Fruit fly (Drosophila melanogaster) Kc167 (cell line): ENCODE data around the gene CG5938.

Source experiments
- Myc ChIP-seq: fragments of >200 bp; optimal IDR thresholded peaks from 2 replicates; lab custom pipeline; 2017; ENCODE audit warnings: missing external identifiers
- Sin3A ChIP-seq: fragments of >200 bp; optimal IDR thresholded peaks from 2 replicates; lab custom pipeline; 2018; ENCODE audit warnings: missing external identifiers
- h ChIP-seq: fragments of >200 bp; optimal IDR thresholded peaks from 3 replicates; lab custom pipeline; 2018; ENCODE audit warnings: missing external identifiers
- insv ChIP-seq: fragments of >200 bp; optimal IDR thresholded peaks from 3 replicates; lab custom pipeline; 2018; ENCODE audit warnings: missing external identifiers
- psq ChIP-seq: fragments of >200 bp; optimal IDR thresholded peaks from 2 replicates; lab custom pipeline; 2017; ENCODE audit warnings: missing external identifiers
- ttk ChIP-seq: sonication (Bioruptor generic); optimal IDR thresholded peaks from 2 replicates; lab custom pipeline; 2017; ENCODE audit warnings: missing external identifiers

The CG5938 gene

DNA sequence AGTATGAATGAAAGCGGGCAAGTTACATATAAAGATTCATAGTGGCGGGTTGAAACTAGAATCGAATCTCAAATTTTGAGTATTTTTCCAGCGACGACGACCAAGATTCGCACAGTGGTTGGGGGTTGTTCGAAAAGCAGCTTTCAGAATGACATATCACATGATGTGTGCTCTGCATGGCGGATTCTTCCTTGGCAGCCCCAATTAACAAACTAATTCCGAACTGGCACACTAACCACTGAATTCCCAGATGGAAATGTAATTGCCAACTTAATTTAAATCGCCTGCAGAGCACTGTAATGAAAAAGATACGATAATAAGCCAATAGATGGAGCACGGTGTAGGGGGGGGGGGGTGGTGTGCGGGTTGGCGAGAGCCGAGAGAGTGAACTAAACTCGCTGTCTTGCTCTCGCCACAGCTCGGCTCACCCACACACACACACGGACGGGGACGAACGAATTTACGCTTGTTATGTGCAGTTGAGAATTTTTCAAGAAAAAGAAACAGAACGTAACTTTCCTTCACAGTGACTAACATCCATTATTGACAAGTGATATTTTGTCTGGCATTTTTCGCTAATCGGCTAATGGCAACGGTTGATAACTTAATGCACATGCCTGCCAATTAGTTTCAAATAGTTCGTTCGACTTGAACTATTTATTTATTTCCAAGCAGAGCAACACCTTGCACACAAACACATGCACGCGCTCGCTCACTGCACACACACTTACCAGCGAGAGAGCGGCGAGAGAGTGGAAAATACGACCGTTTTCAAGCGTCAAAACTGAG is 6.6 kb downstream of the CG5938 start:
- TF ChIP-seq psq (lab: Kevin White, UChicago) (no peak), insv (no peak), Sin3A (lab: Kevin White, UChicago) (no peak), Myc (no peak)

DNA sequence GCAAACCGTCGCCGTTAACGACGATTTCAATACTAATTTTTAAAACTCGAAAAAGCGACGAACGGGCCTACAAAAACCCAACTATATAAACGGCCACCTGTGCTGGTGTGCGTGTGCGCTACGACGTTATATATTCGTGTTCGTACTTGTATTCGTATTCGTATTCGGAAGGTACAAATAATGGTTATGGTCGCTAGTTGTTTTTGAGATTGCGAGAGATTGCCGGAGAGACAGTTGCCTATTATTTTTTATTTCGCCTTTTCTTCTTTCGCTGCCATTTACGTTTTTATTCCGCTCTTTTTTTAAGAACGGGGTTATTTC is 7.2 kb downstream of the CG5938 start:
- no peak for TF ChIP-seq psq (lab: Kevin White, UChicago)
- no peak for TF ChIP-seq Sin3A (lab: Kevin White, UChicago)
- no peak for TF ChIP-seq h
- TF ChIP-seq insv = no peak
- TF ChIP-seq ttk (lab: Kevin White, UChicago) = no peak
- TF ChIP-seq Myc = no peak

DNA sequence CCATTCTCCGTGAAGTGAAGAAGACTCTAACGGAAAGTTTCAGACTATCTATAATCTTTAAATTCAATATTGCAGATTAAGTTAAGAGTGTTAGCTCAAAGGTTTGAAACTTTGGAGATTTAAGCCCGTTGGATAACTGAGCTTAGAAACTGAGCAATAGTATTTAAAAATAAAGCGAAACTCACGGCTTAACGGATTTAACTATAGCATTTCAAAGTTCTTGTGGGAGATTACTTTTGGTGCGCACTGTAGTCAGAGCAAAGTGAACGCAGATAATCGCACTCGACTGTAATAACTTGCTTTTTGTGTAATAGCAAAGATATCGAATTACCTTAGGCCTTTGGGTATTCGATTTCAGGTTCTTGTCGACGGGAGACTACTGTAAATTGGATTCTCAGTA is 7.7 kb downstream of the CG5938 start, which contains the start of gene mrt:
Gene mrt, minus strand, starts transcription at position 376 of the 400 bp plus-strand sequence.
- TF ChIP-seq psq (lab: Kevin White, UChicago) = no peak
- TF ChIP-seq Myc = no peak
- TF ChIP-seq ttk (lab: Kevin White, UChicago) = no peak
- no peak for TF ChIP-seq Sin3A (lab: Kevin White, UChicago)
- TF ChIP-seq insv = no peak
- no peak for TF ChIP-seq h

DNA sequence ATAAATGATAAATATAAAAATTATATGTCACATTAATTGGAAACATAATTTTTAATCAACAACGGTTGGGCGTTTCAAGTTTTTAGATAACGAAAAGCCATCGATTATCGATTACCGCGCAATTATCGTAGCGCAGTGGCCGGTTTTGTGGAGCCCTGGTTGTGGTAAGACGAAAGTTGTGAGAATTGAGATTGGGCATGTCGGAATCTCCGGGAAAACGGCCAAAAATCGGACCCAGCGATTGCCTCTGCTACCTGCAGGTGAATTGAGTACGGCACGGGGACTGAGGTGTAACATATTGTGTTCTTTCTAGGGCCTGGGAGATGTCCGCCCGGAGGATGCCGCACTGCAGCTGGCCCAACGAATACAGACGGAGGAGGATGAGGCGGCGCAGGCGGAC is 9.1 kb downstream of the CG5938 start, which contains the start of gene CG3368:
Gene CG3368, plus strand, starts transcription at position 136 of the 400 bp plus-strand sequence.
- TF ChIP-seq Myc (no peak), ttk (lab: Kevin White, UChicago) (no peak), psq (lab: Kevin White, UChicago) (no peak), insv (no peak), h (no peak), Sin3A (lab: Kevin White, UChicago) (no peak)

DNA sequence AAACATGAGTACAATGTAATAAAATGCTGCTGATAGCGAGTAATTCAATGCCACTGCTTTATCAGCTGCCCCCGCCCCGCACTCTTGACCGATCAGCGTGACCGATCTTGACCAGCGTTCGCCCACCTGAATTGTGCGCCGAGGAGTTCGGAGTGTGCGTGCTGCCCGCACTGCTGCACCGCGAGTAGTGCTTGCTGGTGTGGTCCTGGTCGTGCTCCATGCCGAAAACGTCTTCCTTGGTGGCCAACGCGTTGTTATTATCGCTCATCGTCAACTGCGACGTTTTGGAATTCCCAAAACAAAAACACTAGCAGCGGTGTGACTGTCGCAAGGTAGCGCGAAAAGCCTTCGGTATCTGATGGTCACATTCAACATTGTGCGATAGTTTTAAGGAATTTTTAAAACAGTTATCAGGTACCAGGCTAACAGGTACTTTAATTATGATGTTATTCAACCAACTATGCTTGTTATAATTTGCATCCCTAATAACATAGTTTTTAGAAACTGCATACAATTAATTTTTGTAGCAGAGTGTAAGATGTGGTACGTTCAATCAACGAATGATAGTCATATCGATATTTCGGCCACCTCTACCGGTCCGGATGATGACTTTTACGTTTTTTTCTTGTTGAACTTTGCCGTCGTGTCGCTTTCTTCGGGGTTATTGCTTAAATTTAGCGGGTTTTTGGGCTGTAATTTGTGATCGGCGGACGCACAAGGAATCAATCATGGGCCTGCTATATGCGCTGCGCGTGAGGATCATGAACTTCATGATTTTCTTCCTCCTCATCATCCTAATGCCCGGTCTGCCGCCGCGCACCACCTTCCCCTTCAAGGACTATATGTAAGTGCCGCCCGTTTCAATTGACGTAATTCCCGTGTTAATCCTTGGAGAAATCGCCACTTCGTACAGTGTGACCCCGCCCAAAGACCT is 13.9 kb downstream of the CG5938 start, which contains the start of the genes bigmax and Hmu:
Gene bigmax, minus strand, starts transcription at position 325 of the 934 bp plus-strand sequence.
Gene Hmu, plus strand, starts transcription at position 568 of the 934 bp plus-strand sequence.
- TF ChIP-seq Sin3A (lab: Kevin White, UChicago) (peak; percentile 38), psq (lab: Kevin White, UChicago) (no peak)

DNA sequence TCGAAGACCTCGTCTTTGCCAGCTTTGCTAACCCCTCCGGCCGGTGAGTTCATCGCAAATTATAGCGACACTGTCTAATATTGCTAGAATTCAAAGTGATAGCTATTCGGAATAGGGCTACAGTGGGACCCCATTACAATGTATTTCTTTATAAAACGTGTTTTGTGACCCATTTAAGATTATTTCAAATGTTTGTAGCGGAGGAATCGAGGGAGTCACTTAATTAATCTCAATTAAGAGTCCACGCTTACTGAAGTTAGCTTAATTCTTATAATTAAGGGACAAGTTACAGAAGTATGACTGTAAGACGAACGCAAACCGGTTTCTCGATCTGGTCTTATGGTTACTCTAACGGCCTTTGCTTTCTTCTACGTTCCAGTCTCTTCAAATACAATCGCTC is 15.0 kb downstream of the CG5938 start:
- no peak for TF ChIP-seq Sin3A (lab: Kevin White, UChicago)
- TF ChIP-seq insv = no peak
- TF ChIP-seq h = no peak
- no peak for TF ChIP-seq ttk (lab: Kevin White, UChicago)
- TF ChIP-seq Myc = no peak
- no peak for TF ChIP-seq psq (lab: Kevin White, UChicago)

DNA sequence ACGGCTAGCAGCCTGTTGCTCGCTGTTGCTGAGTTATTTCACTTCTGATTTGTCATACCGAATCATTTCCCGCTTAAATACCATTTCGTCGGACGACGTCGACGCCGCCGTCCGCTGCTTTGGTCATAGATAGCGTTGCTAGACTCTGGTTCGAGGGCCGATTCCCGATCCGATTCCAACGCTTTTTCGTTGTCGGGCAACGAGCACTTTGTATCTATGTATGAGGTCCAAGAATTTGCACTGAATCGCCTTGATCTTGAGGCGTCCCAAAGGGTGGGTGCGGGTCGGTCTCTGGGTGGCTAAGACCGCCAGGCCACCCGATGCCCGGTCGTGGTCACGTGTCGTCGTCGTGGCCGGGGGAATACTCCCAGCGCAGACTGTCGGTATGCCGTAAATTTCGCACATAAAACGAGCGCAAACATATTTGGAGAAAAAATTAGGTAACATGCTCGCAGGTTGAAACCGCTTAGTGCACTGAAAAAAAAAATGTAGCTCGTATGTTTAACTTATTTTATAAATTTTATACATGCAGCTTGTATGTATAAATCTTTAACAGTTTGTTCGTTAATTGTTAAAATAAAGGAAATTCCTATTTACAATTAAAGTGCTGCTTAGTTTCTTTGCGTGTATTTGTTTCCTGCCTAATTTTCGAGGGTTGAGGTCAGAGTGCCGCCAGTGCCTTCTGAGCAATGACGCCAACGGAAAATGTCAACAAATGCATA is 17.7 kb downstream of the CG5938 start, which contains the start of gene CG3348:
Gene CG3348, minus strand, starts transcription at position 51 of the 722 bp plus-strand sequence.
- TF ChIP-seq Sin3A (lab: Kevin White, UChicago) (no peak), insv (no peak), psq (lab: Kevin White, UChicago) (no peak), Myc (no peak), h (no peak), ttk (lab: Kevin White, UChicago) (no peak)

DNA sequence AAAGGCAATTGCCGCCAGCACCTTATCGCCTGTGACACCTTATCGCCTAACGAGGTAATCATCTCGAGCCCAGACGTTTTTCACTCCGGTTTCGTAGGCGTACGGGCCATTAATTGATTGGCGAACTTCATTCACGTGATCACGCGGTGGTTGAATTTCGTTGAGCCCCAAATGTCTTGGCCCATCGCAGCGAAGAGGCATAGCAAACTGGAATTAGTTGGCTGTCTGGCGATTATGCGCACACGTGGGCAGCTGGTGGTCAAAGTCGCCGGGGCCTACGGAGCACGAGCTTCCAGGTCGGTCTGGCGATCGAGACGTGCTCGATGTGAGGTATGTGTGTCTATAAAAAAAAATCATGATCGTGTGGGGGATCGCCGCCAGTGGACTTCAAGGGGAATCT is 18.5 kb downstream of the CG5938 start:
- no peak for TF ChIP-seq Sin3A (lab: Kevin White, UChicago)
- TF ChIP-seq psq (lab: Kevin White, UChicago) = no peak
- TF ChIP-seq ttk (lab: Kevin White, UChicago) = no peak
- no peak for TF ChIP-seq Myc
- no peak for TF ChIP-seq insv
- no peak for TF ChIP-seq h

DNA sequence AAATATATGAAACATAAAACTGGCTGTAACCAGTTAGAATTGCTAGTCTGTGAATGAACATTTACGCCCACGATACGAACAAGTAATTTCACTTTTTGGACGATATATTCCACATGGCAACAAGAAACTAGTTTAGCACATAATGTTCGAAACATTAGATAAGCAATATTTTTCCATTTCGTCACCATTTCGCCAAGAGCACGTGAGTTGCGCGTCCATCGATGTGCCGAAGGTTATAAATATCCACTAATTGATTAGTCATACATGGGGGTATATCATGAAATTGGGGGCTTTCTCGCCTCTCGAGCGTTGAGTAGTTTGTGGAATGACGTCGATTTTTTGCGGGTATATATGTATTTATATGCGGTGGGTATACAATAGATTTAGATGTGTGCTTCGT is 19.5 kb downstream of the CG5938 start:
- no peak for TF ChIP-seq insv
- no peak for TF ChIP-seq Sin3A (lab: Kevin White, UChicago)
- TF ChIP-seq Myc = no peak
- TF ChIP-seq psq (lab: Kevin White, UChicago) = no peak
- TF ChIP-seq h = no peak
- no peak for TF ChIP-seq ttk (lab: Kevin White, UChicago)

DNA sequence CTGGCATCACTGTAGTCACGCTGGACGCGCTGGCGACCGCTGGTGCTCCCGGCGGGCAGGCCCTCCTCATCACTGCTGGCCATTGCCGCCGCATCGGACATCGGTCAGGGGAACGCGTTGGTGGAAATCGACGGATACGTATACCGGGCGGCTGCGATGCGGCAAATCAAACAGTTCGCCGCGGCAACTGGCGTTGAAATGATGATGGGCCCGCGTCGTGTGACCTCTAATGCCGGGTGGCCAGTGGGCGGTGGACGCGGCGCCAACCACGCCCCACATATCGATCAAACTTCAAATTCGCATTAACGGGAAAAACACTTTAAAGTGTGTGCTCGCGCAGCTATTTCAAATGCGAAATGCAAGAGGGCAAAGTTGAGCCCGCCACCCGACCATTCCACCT is 47.6 kb downstream of the CG5938 start, which contains the start of gene CG3339:
Gene CG3339, minus strand, starts transcription at position 101 of the 400 bp plus-strand sequence.
- TF ChIP-seq h (no peak), insv (no peak), ttk (lab: Kevin White, UChicago) (no peak), Sin3A (lab: Kevin White, UChicago) (no peak), psq (lab: Kevin White, UChicago) (no peak), Myc (no peak)
